Worm (Caenorhabditis elegans): ENCODE results near the gene syx-18.

DNA sequence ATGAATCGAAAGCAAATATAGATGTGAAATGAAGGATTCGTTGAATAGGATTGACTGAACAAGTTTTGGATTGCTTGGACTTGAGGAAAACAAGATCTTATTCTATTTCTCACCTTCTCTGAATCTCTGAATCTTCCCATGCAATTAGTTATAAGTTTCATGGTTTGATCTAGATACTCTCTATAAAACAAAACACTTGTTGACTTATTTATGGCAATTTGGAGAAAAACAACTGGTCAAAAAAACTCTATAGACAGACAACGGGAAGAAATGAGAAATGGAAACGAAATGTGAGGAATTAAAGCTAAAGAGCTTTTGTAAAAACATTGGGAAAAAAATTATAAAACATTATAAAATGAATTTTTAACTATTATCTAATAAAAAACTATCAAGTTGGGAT, 39.4 kb upstream of the syx-18 start, which contains the start of gene W02F12.8:
- TF ChIP-seq dao-5 (tag; optimal IDR thresholded peaks at IDR 0.05) (no peak), W03F9.2 (tag; optimal IDR thresholded peaks at IDR 0.05) (no peak), him-1 (tag; optimal IDR thresholded peaks at IDR 0.05) (no peak)

Data from whole organism, L4/young adult.